Fruit fly (Drosophila melanogaster): ENCODE data around the gene e.

Gene e

dm6 chr3R:21268873-21269272 is 31.9 kb upstream of the e start, which contains the start of gene Rab1:
Gene Rab1 (minus strand): TSS chr3R:21269060.
- peak; percentile 53 for TF ChIP-seq fru (GFP tag; optimal IDR thresholded peaks at IDR 0.05)
- TF ChIP-seq woc (GFP tag; optimal IDR thresholded peaks at IDR 0.05), result peak; percentile 52
- no peak for TF ChIP-seq Rel (GFP tag; optimal IDR thresholded peaks at IDR 0.05)
- peak; percentile 69 for TF ChIP-seq Rel (tag; optimal IDR thresholded peaks at IDR 0.05)
- TF ChIP-seq CrebA (GFP tag; optimal IDR thresholded peaks at IDR 0.05; ENCODE audit: borderline replicate concordance), result no peak
- peak; percentile 75 for TF ChIP-seq Hnf4 (GFP tag; optimal IDR thresholded peaks at IDR 0.05)
- peak; percentile 42 for TF ChIP-seq ey (GFP tag; optimal IDR thresholded peaks at IDR 0.05)
- TF ChIP-seq Dfd (GFP tag; optimal IDR thresholded peaks at IDR 0.05), result no peak
- no peak for TF ChIP-seq sage (GFP tag; optimal IDR thresholded peaks at IDR 0.05)
- peak; percentile 49 for TF ChIP-seq HLH106 (tag; optimal IDR thresholded peaks at IDR 0.05)
- TF ChIP-seq psq (GFP tag; optimal IDR thresholded peaks at IDR 0.05), result peak; percentile 39
- peak; percentile 7 for TF ChIP-seq CG32264 (GFP tag; optimal IDR thresholded peaks at IDR 0.05)
- peak; percentile 75 for TF ChIP-seq h (GFP tag; optimal IDR thresholded peaks at IDR 0.05)
- TF ChIP-seq dsf (GFP tag; optimal IDR thresholded peaks at IDR 0.05; ENCODE audit: borderline replicate concordance), result no peak
- TF ChIP-seq Myc (optimal IDR thresholded peaks at IDR 0.05), result peak; percentile 11
- no peak for TF ChIP-seq Vsx2 (GFP tag; optimal IDR thresholded peaks at IDR 0.05; ENCODE audit: partially characterized antibody)
- TF ChIP-seq br (GFP tag; optimal IDR thresholded peaks at IDR 0.05), result peak; percentile 61
- peak; percentile 74 for TF ChIP-seq Jra (GFP tag; optimal IDR thresholded peaks at IDR 0.05)
- peak; percentile 90 for TF ChIP-seq Hr83 (GFP tag; optimal IDR thresholded peaks at IDR 0.05; ENCODE audit: poor library complexity, severe bottlenecking)
- TF ChIP-seq foxo (GFP tag; optimal IDR thresholded peaks at IDR 0.05), result peak in 1 of 2 experiments; percentile 61
- peak; percentile 51 for TF ChIP-seq OdsH (GFP tag; optimal IDR thresholded peaks at IDR 0.05)
- peak; percentile 53 for TF ChIP-seq Sp1 (GFP tag; optimal IDR thresholded peaks at IDR 0.05)
- TF ChIP-seq Dif (GFP tag; optimal IDR thresholded peaks at IDR 0.05; ENCODE audit: partially characterized antibody), result peak; percentile 13
- TF ChIP-seq jim (GFP tag; optimal IDR thresholded peaks at IDR 0.05), result no peak
- TF ChIP-seq rgr (GFP tag; optimal IDR thresholded peaks at IDR 0.05), result peak; percentile 81

dm6 chr3R:21267972-21268512 is 31.1 kb upstream of the e start:
- TF ChIP-seq CG9705 (GFP tag; optimal IDR thresholded peaks at IDR 0.05) (no peak), dmrt93B (GFP tag; optimal IDR thresholded peaks at IDR 0.05) (no peak), fru (GFP tag; optimal IDR thresholded peaks at IDR 0.05) (no peak), Dfd (GFP tag; optimal IDR thresholded peaks at IDR 0.05) (no peak), Hnf4 (GFP tag; optimal IDR thresholded peaks at IDR 0.05) (no peak), woc (GFP tag; optimal IDR thresholded peaks at IDR 0.05) (no peak), usp (GFP tag; optimal IDR thresholded peaks at IDR 0.05) (no peak), h (GFP tag; optimal IDR thresholded peaks at IDR 0.05) (no peak), jim (GFP tag; optimal IDR thresholded peaks at IDR 0.05) (no peak), sv (GFP tag; optimal IDR thresholded peaks at IDR 0.05) (no peak)

dm6 chr3R:21263177-21263576 is 26.2 kb upstream of the e start:
- peak; percentile 25 for TF ChIP-seq rgr (GFP tag; optimal IDR thresholded peaks at IDR 0.05)
- TF ChIP-seq fru (GFP tag; optimal IDR thresholded peaks at IDR 0.05), result no peak
- TF ChIP-seq usp (GFP tag; optimal IDR thresholded peaks at IDR 0.05), result no peak
- TF ChIP-seq Hr83 (GFP tag; optimal IDR thresholded peaks at IDR 0.05; ENCODE audit: poor library complexity, severe bottlenecking), result peak; percentile 19

dm6 chr3R:21260795-21261194 is 23.8 kb upstream of the e start:
- no peak for TF ChIP-seq Rel (GFP tag; optimal IDR thresholded peaks at IDR 0.05)
- TF ChIP-seq Rel (tag; optimal IDR thresholded peaks at IDR 0.05), result no peak
- no peak for TF ChIP-seq ey (GFP tag; optimal IDR thresholded peaks at IDR 0.05)
- TF ChIP-seq Sp1 (GFP tag; optimal IDR thresholded peaks at IDR 0.05), result peak; percentile 8
- TF ChIP-seq CrebA (GFP tag; optimal IDR thresholded peaks at IDR 0.05; ENCODE audit: borderline replicate concordance), result no peak
- TF ChIP-seq Abd-B (GFP tag; optimal IDR thresholded peaks at IDR 0.05), result no peak
- no peak for TF ChIP-seq dmrt93B (GFP tag; optimal IDR thresholded peaks at IDR 0.05)
- TF ChIP-seq Mio (GFP tag; optimal IDR thresholded peaks at IDR 0.05), result no peak
- TF ChIP-seq psq (GFP tag; optimal IDR thresholded peaks at IDR 0.05), result no peak
- no peak for TF ChIP-seq Dif (GFP tag; optimal IDR thresholded peaks at IDR 0.05; ENCODE audit: partially characterized antibody)
- TF ChIP-seq br (GFP tag; optimal IDR thresholded peaks at IDR 0.05), result no peak
- TF ChIP-seq Hnf4 (GFP tag; optimal IDR thresholded peaks at IDR 0.05), result no peak
- TF ChIP-seq lola (GFP tag; optimal IDR thresholded peaks at IDR 0.05), result no peak
- no peak for TF ChIP-seq foxo (GFP tag; optimal IDR thresholded peaks at IDR 0.05)
- TF ChIP-seq h (GFP tag; optimal IDR thresholded peaks at IDR 0.05), result peak; percentile 76
- TF ChIP-seq GATAd (GFP tag; optimal IDR thresholded peaks at IDR 0.05), result no peak
- no peak for TF ChIP-seq dsf (GFP tag; optimal IDR thresholded peaks at IDR 0.05; ENCODE audit: borderline replicate concordance)
- no peak for TF ChIP-seq jim (GFP tag; optimal IDR thresholded peaks at IDR 0.05)
- TF ChIP-seq CG9705 (GFP tag; optimal IDR thresholded peaks at IDR 0.05), result no peak
- TF ChIP-seq Dfd (GFP tag; optimal IDR thresholded peaks at IDR 0.05), result no peak
- TF ChIP-seq N (GFP tag; optimal IDR thresholded peaks at IDR 0.05), result no peak
- TF ChIP-seq dl (GFP tag; optimal IDR thresholded peaks at IDR 0.05; ENCODE audit: insufficient read depth in 1 of 2, partially characterized antibody in 2 of 2), result no peak
- TF ChIP-seq Hr83 (GFP tag; optimal IDR thresholded peaks at IDR 0.05; ENCODE audit: poor library complexity, severe bottlenecking), result peak; percentile 86
- TF ChIP-seq Jra (GFP tag; optimal IDR thresholded peaks at IDR 0.05), result no peak
- TF ChIP-seq sage (GFP tag; optimal IDR thresholded peaks at IDR 0.05), result no peak
- no peak for TF ChIP-seq usp (GFP tag; optimal IDR thresholded peaks at IDR 0.05)
- TF ChIP-seq HLH106 (tag; optimal IDR thresholded peaks at IDR 0.05), result no peak
- no peak for TF ChIP-seq Vsx2 (GFP tag; optimal IDR thresholded peaks at IDR 0.05; ENCODE audit: partially characterized antibody)
- TF ChIP-seq pan (optimal IDR thresholded peaks at IDR 0.05), result no peak
- no peak for TF ChIP-seq tai (GFP tag; optimal IDR thresholded peaks at IDR 0.05)
- TF ChIP-seq Hr78 (GFP tag; optimal IDR thresholded peaks at IDR 0.05), result no peak
- TF ChIP-seq fru (GFP tag; optimal IDR thresholded peaks at IDR 0.05), result no peak
- peak; percentile 73 for TF ChIP-seq rgr (GFP tag; optimal IDR thresholded peaks at IDR 0.05)
- TF ChIP-seq brk (GFP tag; optimal IDR thresholded peaks at IDR 0.05), result peak; percentile 7
- TF ChIP-seq OdsH (GFP tag; optimal IDR thresholded peaks at IDR 0.05), result peak; percentile 50

Measured in whole organism, wandering third instar larva.